Fruit fly (Drosophila melanogaster) ovary, adult (tissue): ENCODE data around the gene wcy.

Source experiments
- CG17801 ChIP-seq: fragments of 200-800 bp; optimal IDR thresholded peaks from 2 replicates; lab custom pipeline; 2019; ENCODE audit warnings: missing biosample characterization, mild to moderate bottlenecking, missing genetic modification characterization, moderate library complexity; ENCODE audit not compliant: partially characterized antibody

The wcy gene

dm6 chrX:17047730-17048577 is 29.7 kb downstream of the wcy start:
- no peak for TF ChIP-seq CG17801 (GFP tag; lab: Kevin White, UChicago)

dm6 chrX:17023199-17023598 is 54.5 kb downstream of the wcy start, which contains the start of gene CG43997:
TSS of gene CG43997 (plus strand) at chrX:17023499.
- no peak for TF ChIP-seq CG17801 (GFP tag; lab: Kevin White, UChicago)

dm6 chrX:17022004-17022403 is 55.7 kb downstream of the wcy start, which contains the start of gene CG43996:
TSS of gene CG43996 (plus strand) at chrX:17022304.
- TF ChIP-seq CG17801 (GFP tag; lab: Kevin White, UChicago): no peak

dm6 chrX:17021435-17021834 is 56.3 kb downstream of the wcy start:
- no peak for TF ChIP-seq CG17801 (GFP tag; lab: Kevin White, UChicago)
